Worm (Caenorhabditis elegans) whole organism, young adult: ENCODE measurements around the gene C09B9.1.

ENCODE experiments used
- B0336.3 ChIP-seq: fragments of 200-800 bp; sonication (Bioruptor generic); IDR thresholded peaks from 2 replicates; pipeline ENCODE4 v1.3.6; 2022; ENCODE audit warnings: missing genetic modification characterization, missing compliant biosample characterization
- D2030.7 ChIP-seq: fragments of 200-800 bp; sonication (Bioruptor generic); IDR thresholded peaks from 2 replicates; pipeline ENCODE4 v1.3.6; 2022; ENCODE audit warnings: missing genetic modification reagents, missing genetic modification characterization, missing compliant biosample characterization
- F33H1.4 ChIP-seq: fragments of 200-800 bp; sonication (Bioruptor generic); IDR thresholded peaks from 2 replicates; pipeline ENCODE4 v1.3.6; 2022; ENCODE audit warnings: missing genetic modification reagents, missing genetic modification characterization, missing compliant biosample characterization
- K11D2.4 ChIP-seq: fragments of 200-800 bp; sonication (Bioruptor generic); IDR thresholded peaks from 2 replicates; pipeline ENCODE4 v1.3.6; 2022; ENCODE audit warnings: missing genetic modification reagents, missing genetic modification characterization, missing compliant biosample characterization
- K12H6.12 ChIP-seq: fragments of 200-800 bp; sonication (Bioruptor generic); optimal IDR thresholded peaks from 2 replicates; lab custom pipeline; 2018; ENCODE audit warnings: mild to moderate bottlenecking, missing genetic modification characterization, missing compliant biosample characterization
- attf-6 ChIP-seq: fragments of 200-800 bp; sonication (Bioruptor generic); IDR thresholded peaks from 2 replicates; pipeline ENCODE4 v1.3.6; 2022; ENCODE audit warnings: missing genetic modification reagents, missing genetic modification characterization, missing compliant biosample characterization
- ets-4 ChIP-seq: fragments of 200-800 bp; sonication (Bioruptor generic); optimal IDR thresholded peaks from 2 replicates; lab custom pipeline; 2018; ENCODE audit warnings: mild to moderate bottlenecking, missing genetic modification characterization, missing compliant biosample characterization
- lin-54 ChIP-seq: fragments of 200-800 bp; sonication (Bioruptor generic); optimal IDR thresholded peaks from 2 replicates; lab custom pipeline; 2018; ENCODE audit warnings: mild to moderate bottlenecking, missing genetic modification characterization, missing compliant biosample characterization
- nhr-179 ChIP-seq: sonication (generic microtip); optimal IDR thresholded peaks from 2 replicates; lab custom pipeline; 2016; ENCODE audit warnings: mild to moderate bottlenecking, missing genetic modification characterization, missing compliant biosample characterization
- pha-4 ChIP-seq: fragments of 150-350 bp; sonication (generic microtip); optimal IDR thresholded peaks from 2 replicates; lab custom pipeline; 2014; ENCODE audit warnings: missing biosample characterization, missing genetic modification reagents, missing genetic modification characterization

DNA sequence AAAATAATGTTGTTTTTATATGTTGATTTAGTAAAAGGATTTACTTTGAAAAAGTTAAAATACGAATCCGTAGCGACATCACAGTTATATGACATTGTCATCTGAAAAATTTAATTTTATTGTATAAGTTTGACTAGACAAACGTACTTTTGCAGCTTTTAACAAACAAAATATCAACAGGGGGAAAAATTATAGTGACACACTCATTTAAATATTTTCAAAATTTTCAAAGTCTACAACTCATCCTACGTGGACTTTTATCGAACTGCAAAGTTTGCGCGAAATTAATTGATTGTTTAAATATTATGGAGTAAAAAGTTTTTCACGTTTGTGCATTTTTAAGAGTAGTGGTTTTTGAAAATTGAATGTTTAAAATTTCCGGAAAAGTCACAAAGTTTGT, 11.9 kb upstream of the C09B9.1 start, which contains the start of gene C09B9.85:
- TF ChIP-seq K11D2.4: no peak
- no peak for TF ChIP-seq F33H1.4
- no peak for TF ChIP-seq attf-6 (GFP tag; lab: Robert Waterston, UW)
- TF ChIP-seq D2030.7: no peak
- TF ChIP-seq lin-54 (GFP tag; lab: Kevin White, UChicago): no peak
- no peak for TF ChIP-seq B0336.3 (GFP tag; lab: Robert Waterston, UW)
- TF ChIP-seq ets-4 (GFP tag; lab: Kevin White, UChicago): no peak
- no peak for TF ChIP-seq pha-4 (tag; lab: Kevin White, UChicago)
- TF ChIP-seq nhr-179: no peak
- no peak for TF ChIP-seq K12H6.12 (tag; lab: Kevin White, UChicago)
